Worm (Caenorhabditis elegans): ENCODE results near the gene str-172.
"Not testable (repeated sequence)": the region's sequence is repeated elsewhere in the genome, so short reads cannot be mapped to it uniquely, and the experiment has no call there.

DNA sequence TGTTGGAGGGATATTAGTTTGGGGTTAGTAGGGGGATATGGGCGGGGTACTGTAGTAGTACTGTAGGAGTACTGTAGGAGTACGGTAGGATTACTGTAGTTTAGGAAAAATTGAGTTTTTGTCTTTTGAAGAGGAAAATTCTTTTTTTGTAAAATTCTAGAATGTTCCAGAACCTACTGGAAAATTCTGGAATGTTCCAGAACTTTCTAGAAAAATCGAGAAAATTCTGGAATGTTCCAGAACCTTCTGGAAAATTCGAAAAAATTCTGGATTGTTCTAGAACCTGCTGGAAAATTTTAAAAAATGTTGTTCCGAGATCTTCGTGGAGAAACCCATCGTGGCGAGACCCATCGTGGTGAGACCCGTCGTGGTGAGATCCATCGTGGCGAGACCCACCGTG lies 30.2 kb upstream of the str-172 start:
- not testable (repeated sequence) for TF ChIP-seq ztf-28 (GFP tag; IDR thresholded peaks at IDR 0.05); lag-1 (GFP tag; IDR thresholded peaks at IDR 0.05); F49E8.2 (tag; optimal IDR thresholded peaks at IDR 0.05; ENCODE audit: insufficient read depth); efl-1 (GFP tag; optimal IDR thresholded peaks at IDR 0.05); ama-1 (optimal IDR thresholded peaks at IDR 0.05); ama-1 (GFP tag; optimal IDR thresholded peaks at IDR 0.05); snpc-3.4 (tag; optimal IDR thresholded peaks at IDR 0.05); egrh-3 (GFP tag; IDR thresholded peaks at IDR 0.05); snpc-4 (GFP tag; optimal IDR thresholded peaks at IDR 0.05); snpc-4 (tag; optimal IDR thresholded peaks at IDR 0.05); ztf-22 (GFP tag; optimal IDR thresholded peaks at IDR 0.05); repo-1 (tag; optimal IDR thresholded peaks at IDR 0.05); lin-40 (tag; optimal IDR thresholded peaks at IDR 0.05); B0261.1 (tag; optimal IDR thresholded peaks at IDR 0.05); pha-4 (tag; optimal IDR thresholded peaks at IDR 0.05)
